Worm (Caenorhabditis elegans) whole organism, L4 larva: ENCODE data around the gene Y41C4A.21.

Experiments
- R02D3.7 ChIP-seq: fragments of 150-350 bp; sonication (generic microtip); optimal IDR thresholded peaks from 3 replicates; lab custom pipeline; 2014; ENCODE audit warnings: missing biosample characterization, missing genetic modification characterization
- ZK546.5 ChIP-seq, 2 experiments: sonication (generic microtip); optimal IDR thresholded peaks; 2 replicates each; lab custom pipeline; 2017; ENCODE audit warnings: missing biosample characterization in 2 of 2, missing genetic modification characterization in 2 of 2
- fkh-10 ChIP-seq: fragments of 150-350 bp; optimal IDR thresholded peaks from 2 replicates; lab custom pipeline; 2014; ENCODE audit warnings: missing biosample characterization, missing genetic modification reagents, missing genetic modification characterization
- hlh-30 ChIP-seq: sonication (generic microtip); optimal IDR thresholded peaks from 2 replicates; lab custom pipeline; 2017; ENCODE audit warnings: antibody characterized with exemption, mild to moderate bottlenecking, missing genetic modification characterization, missing compliant biosample characterization; ENCODE audit not compliant: insufficient read depth
- lin-13 ChIP-seq: fragments of 150-350 bp; optimal IDR thresholded peaks from 2 replicates; lab custom pipeline; 2014; ENCODE audit warnings: missing biosample characterization, missing genetic modification reagents, missing genetic modification characterization
- lin-15B ChIP-seq: fragments of 150-350 bp; sonication (generic microtip); optimal IDR thresholded peaks from 3 replicates; lab custom pipeline; 2014; ENCODE audit warnings: missing biosample characterization, missing genetic modification characterization
- mes-2 ChIP-seq: sonication (generic microtip); optimal IDR thresholded peaks from 2 replicates; lab custom pipeline; 2016; ENCODE audit warnings: missing genotype, mild to moderate bottlenecking, missing genetic modification characterization, missing compliant biosample characterization; ENCODE audit not compliant: poor library complexity, severe bottlenecking
- nhr-237 ChIP-seq: sonication (generic microtip); optimal IDR thresholded peaks from 2 replicates; lab custom pipeline; 2017; ENCODE audit warnings: missing biosample characterization, missing genetic modification characterization
- nhr-25 ChIP-seq: sonication (generic microtip); optimal IDR thresholded peaks from 2 replicates; lab custom pipeline; 2017; ENCODE audit warnings: missing genetic modification characterization, mild to moderate bottlenecking, missing compliant biosample characterization, antibody characterized with exemption, moderate library complexity, borderline replicate concordance; ENCODE audit not compliant: insufficient read depth
- sdz-12 ChIP-seq: fragments of 200-800 bp; sonication (Bioruptor generic); optimal IDR thresholded peaks from 2 replicates; lab custom pipeline; 2018; ENCODE audit warnings: mild to moderate bottlenecking, missing genetic modification characterization, missing compliant biosample characterization
- skn-1 ChIP-seq: fragments of 150-350 bp; optimal IDR thresholded peaks from 2 replicates; lab custom pipeline; 2014; ENCODE audit warnings: missing biosample characterization, missing genetic modification characterization

DNA sequence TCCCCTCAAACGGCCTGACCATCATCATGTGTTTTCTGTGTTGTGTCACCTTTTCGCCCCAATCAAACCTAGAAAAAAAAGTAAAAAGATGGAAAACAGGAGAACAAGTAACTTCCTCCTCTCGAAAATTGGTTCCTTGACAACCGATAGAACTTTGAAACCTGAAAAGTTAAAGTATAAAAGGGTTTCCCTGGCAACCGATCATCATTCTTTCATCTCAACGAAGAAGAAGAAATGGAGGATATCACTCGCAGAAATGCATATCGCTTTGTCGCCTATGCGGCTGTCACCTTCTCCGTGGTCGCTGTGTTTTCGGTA is 28.4 kb upstream of the Y41C4A.21 start, which contains the start of gene col-95:
- TF ChIP-seq lin-15B (tag; lab: Kevin White, UChicago): no peak
- TF ChIP-seq R02D3.7 (tag; lab: Kevin White, UChicago): no peak
- TF ChIP-seq sdz-12 (GFP tag; lab: Kevin White, UChicago): no peak
- TF ChIP-seq lin-13 (GFP tag; lab: Kevin White, UChicago): no peak
- no peak for TF ChIP-seq mes-2 (tag; lab: Kevin White, UChicago)
- no peak for TF ChIP-seq nhr-25 (tag; lab: Kevin White, UChicago)
- TF ChIP-seq fkh-10 (GFP tag; lab: Kevin White, UChicago): no peak
- no peak for TF ChIP-seq ZK546.5 (tag; optimal IDR thresholded peaks at IDR 0.05; lab: Kevin White, UChicago)
- no peak for TF ChIP-seq skn-1 (tag; lab: Kevin White, UChicago)
- no peak for TF ChIP-seq nhr-237
- no peak for TF ChIP-seq hlh-30
